Fruit fly (Drosophila melanogaster) S2 (cell line): ENCODE data around the gene CG15539.

Experiments
- CG8478 ChIP-seq: fragments of >200 bp; optimal IDR thresholded peaks from 2 replicates; lab custom pipeline; 2018
- CTCF ChIP-seq, 2 experiments: fragments of >200 bp; optimal IDR thresholded peaks; 2 replicates each; lab custom pipeline; 2018

- TF ChIP-seq CG8478 (no peak), CTCF (optimal IDR thresholded peaks at IDR 0.05; lab: Kevin White, UChicago) (no peak)
Observed at dm6 chr3R:30487828-30488227, 18.0 kb upstream of the CG15539 start, which contains the start of gene Jon99Fii.
